Fruit fly (Drosophila melanogaster): Measurements from ENCODE around the gene sl.

sl gene

dm6 chrX:16319558-16319924 lies 30.6 kb upstream of the sl start:
- TF ChIP-seq gl (tag; optimal IDR thresholded peaks at IDR 0.05) (no peak), CG9948 (tag; optimal IDR thresholded peaks at IDR 0.05) (no peak), CG4496 (GFP tag; IDR thresholded peaks at IDR 0.05) (no peak), EcR (GFP tag; optimal IDR thresholded peaks at IDR 0.05) (no peak), fd96Ca (GFP tag; IDR thresholded peaks at IDR 0.05) (no peak), Snoo (tag; optimal IDR thresholded peaks at IDR 0.05) (no peak), Pif1B (GFP tag; optimal IDR thresholded peaks at IDR 0.05) (no peak), CG34367 (tag; optimal IDR thresholded peaks at IDR 0.05) (no peak), CG15710 (tag; optimal IDR thresholded peaks at IDR 0.05) (no peak), CG32121 (GFP tag; IDR thresholded peaks at IDR 0.05) (no peak), CG12605 (GFP tag; IDR thresholded peaks at IDR 0.05) (no peak), Ets98B (GFP tag; IDR thresholded peaks at IDR 0.05) (no peak), CG8301 (tag; optimal IDR thresholded peaks at IDR 0.05) (no peak)

DNA sequence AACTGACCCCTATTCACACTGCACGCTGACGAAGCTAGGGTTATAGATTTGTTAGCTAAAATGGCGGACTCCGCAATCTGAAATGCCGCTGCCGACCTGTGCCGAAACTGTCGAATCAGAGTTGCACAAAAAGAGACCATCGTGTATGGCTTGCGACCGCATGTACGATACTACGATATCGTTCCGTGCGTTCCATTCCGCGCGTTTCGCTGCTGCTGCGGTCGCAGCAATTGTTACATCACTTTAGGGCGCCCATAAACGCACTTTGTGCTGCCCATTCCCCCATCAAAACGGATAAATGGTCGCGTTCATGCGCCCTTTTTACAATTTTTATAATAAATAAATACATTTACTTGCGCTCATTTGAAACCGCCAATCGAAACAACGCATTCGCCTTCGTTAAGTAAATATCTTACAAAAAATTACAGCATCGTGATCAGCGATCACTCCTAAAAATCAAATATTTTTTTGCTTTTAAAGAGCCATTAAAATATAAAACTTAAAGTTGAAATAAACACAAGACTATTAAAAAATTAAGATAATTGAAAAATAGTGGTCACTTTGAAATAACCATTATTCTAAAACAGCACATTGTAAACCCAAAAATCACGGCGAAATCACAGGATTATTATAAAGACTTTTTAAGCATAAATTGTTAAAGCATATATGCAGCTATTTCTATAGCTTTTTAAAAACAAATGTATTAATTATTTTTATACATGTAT lies 29.8 kb upstream of the sl start, which contains the start of gene Cyp1:
TSS of gene Cyp1 (minus strand) at position 174 of the 725 bp plus-strand sequence.
- TF ChIP-seq CG32121 (GFP tag; IDR thresholded peaks at IDR 0.05) (no peak), CG12605 (GFP tag; IDR thresholded peaks at IDR 0.05) (peak; percentile 50), CG14655 (GFP tag; optimal IDR thresholded peaks at IDR 0.05) (no peak), CG4496 (GFP tag; IDR thresholded peaks at IDR 0.05) (peak; percentile 45; the same call in 1 of the 3 replicates), CG34367 (tag; optimal IDR thresholded peaks at IDR 0.05) (no peak), CG10348 (GFP tag; IDR thresholded peaks at IDR 0.05) (no peak), EcR (GFP tag; optimal IDR thresholded peaks at IDR 0.05) (peak; percentile 6), Snoo (tag; optimal IDR thresholded peaks at IDR 0.05) (peak; percentile 16), fd96Ca (GFP tag; IDR thresholded peaks at IDR 0.05) (peak; percentile 59; the same call in 2 of the 3 replicates), Ets98B (GFP tag; IDR thresholded peaks at IDR 0.05) (peak; percentile 42), Pif1B (GFP tag; optimal IDR thresholded peaks at IDR 0.05) (peak; percentile 44)

DNA sequence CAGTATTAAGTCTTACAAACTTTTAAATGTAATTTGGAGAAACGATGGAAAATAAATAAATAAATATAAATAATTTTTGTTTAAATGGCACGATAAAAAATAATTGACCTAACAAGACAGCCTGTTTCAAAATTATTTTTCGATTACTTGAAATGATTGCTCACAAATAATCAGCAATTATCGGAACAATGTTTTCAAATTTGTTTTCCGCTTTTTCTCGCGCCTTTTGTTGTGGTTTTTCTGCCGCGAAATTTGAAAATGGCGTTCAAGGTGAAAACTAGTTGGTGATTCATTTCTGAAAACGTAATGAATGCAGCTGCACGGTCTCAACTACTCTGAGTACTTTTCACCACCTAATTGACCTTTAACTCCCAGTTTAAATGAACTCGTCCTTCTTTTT lies 29.1 kb upstream of the sl start:
- TF ChIP-seq Snoo (tag; optimal IDR thresholded peaks at IDR 0.05) (no peak), CG34367 (tag; optimal IDR thresholded peaks at IDR 0.05) (no peak), CG32121 (GFP tag; IDR thresholded peaks at IDR 0.05) (no peak), CG13204 (GFP tag; optimal IDR thresholded peaks at IDR 0.05) (no peak), CG4496 (GFP tag; IDR thresholded peaks at IDR 0.05) (no peak), CG8159 (tag; optimal IDR thresholded peaks at IDR 0.05) (no peak), CG10348 (GFP tag; IDR thresholded peaks at IDR 0.05) (no peak), D1 (tag; optimal IDR thresholded peaks at IDR 0.05) (no peak), rn (GFP tag; IDR thresholded peaks at IDR 0.05) (no peak), CG14655 (GFP tag; optimal IDR thresholded peaks at IDR 0.05) (no peak), Pif1B (GFP tag; optimal IDR thresholded peaks at IDR 0.05) (no peak), CG9948 (tag; optimal IDR thresholded peaks at IDR 0.05) (no peak), gl (tag; optimal IDR thresholded peaks at IDR 0.05) (no peak), EcR (GFP tag; optimal IDR thresholded peaks at IDR 0.05) (no peak), CG12605 (GFP tag; IDR thresholded peaks at IDR 0.05) (no peak), CG17806 (tag; optimal IDR thresholded peaks at IDR 0.05) (no peak)

DNA sequence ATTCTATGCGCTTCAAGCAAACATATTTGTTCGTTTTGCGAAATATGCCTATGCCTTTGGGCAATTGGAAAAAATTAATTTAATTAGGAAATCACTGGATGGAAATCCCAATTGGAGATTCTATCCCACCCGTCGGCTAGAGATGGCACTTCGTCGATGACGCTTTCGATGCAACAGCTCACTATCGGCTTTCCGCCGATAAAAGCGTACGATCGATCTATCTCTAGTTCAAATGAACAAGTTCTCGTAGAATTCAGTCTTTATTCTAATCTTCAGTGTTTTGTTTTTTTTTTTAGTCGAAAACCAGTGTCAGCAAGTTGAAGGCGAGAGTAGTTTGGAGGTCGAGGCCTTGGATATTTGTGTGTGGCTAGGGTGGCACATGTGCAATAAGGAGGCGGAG lies 27.1 kb upstream of the sl start, which contains the start of the genes CG9917 and CG32579:
TSS of gene CG9917 (minus strand) at position 169 of the 400 bp plus-strand sequence.
TSS of gene CG32579 (plus strand) at position 224 of the 400 bp plus-strand sequence.
- no peak for TF ChIP-seq rn (GFP tag; IDR thresholded peaks at IDR 0.05)
- TF ChIP-seq CG14655 (GFP tag; optimal IDR thresholded peaks at IDR 0.05) = no peak
- TF ChIP-seq EcR (GFP tag; optimal IDR thresholded peaks at IDR 0.05) = no peak
- no peak for TF ChIP-seq CG8159 (tag; optimal IDR thresholded peaks at IDR 0.05)
- no peak for TF ChIP-seq fd96Ca (GFP tag; IDR thresholded peaks at IDR 0.05)
- TF ChIP-seq CG15710 (tag; optimal IDR thresholded peaks at IDR 0.05) = no peak
- TF ChIP-seq Ets98B (GFP tag; IDR thresholded peaks at IDR 0.05) = no peak
- TF ChIP-seq CG9948 (tag; optimal IDR thresholded peaks at IDR 0.05) = no peak
- no peak for TF ChIP-seq CG8301 (tag; optimal IDR thresholded peaks at IDR 0.05)
- no peak for TF ChIP-seq Snoo (tag; optimal IDR thresholded peaks at IDR 0.05)
- no peak for TF ChIP-seq CG32121 (GFP tag; IDR thresholded peaks at IDR 0.05)
- TF ChIP-seq CG34367 (tag; optimal IDR thresholded peaks at IDR 0.05) = no peak
- TF ChIP-seq Pif1B (GFP tag; optimal IDR thresholded peaks at IDR 0.05) = no peak
- TF ChIP-seq Pif1A (GFP tag; optimal IDR thresholded peaks at IDR 0.05) = no peak
- TF ChIP-seq CG17806 (tag; optimal IDR thresholded peaks at IDR 0.05) = no peak
- no peak for TF ChIP-seq CG12605 (GFP tag; IDR thresholded peaks at IDR 0.05)

- TF ChIP-seq fd96Ca (GFP tag; IDR thresholded peaks at IDR 0.05) = no peak
- no peak for TF ChIP-seq CG4496 (GFP tag; IDR thresholded peaks at IDR 0.05)
- TF ChIP-seq CG13204 (GFP tag; optimal IDR thresholded peaks at IDR 0.05) = no peak
- no peak for TF ChIP-seq Snoo (tag; optimal IDR thresholded peaks at IDR 0.05)
- TF ChIP-seq CG32121 (GFP tag; IDR thresholded peaks at IDR 0.05) = no peak
- TF ChIP-seq EcR (GFP tag; optimal IDR thresholded peaks at IDR 0.05) = no peak
- TF ChIP-seq CG34367 (tag; optimal IDR thresholded peaks at IDR 0.05) = no peak
- TF ChIP-seq D1 (tag; optimal IDR thresholded peaks at IDR 0.05) = no peak
- TF ChIP-seq Pif1A (GFP tag; optimal IDR thresholded peaks at IDR 0.05) = no peak
Observed at dm6 chrX:16323536-16323935, 26.6 kb upstream of the sl start.

DNA sequence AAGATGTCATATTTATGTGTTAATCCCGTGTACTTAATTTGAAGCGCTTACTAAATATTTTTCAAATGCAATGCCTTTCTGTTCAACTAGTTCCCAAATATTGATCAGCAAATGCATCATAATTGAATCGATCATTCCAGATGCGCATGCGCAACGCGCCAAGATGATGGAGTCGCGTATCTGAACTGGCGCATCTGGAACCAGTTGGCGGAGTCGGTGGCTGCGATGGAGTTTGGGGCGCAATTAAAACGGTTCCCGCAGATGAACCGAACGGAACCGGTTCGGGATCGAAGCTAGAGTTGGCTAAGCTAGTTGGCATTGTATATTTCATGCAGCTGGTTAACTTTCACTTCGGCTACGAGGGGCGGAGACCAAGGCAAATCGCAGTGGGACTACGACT lies 24.6 kb upstream of the sl start, which contains the start of gene CalpC:
TSS of gene CalpC (plus strand) at position 292 of the 400 bp plus-strand sequence.
- TF ChIP-seq Pif1B (GFP tag; optimal IDR thresholded peaks at IDR 0.05) = no peak
- no peak for TF ChIP-seq gl (tag; optimal IDR thresholded peaks at IDR 0.05)
- no peak for TF ChIP-seq rn (GFP tag; IDR thresholded peaks at IDR 0.05)
- no peak for TF ChIP-seq CG9948 (tag; optimal IDR thresholded peaks at IDR 0.05)
- TF ChIP-seq CG10348 (GFP tag; IDR thresholded peaks at IDR 0.05) = no peak
- TF ChIP-seq CG32121 (GFP tag; IDR thresholded peaks at IDR 0.05) = no peak
- no peak for TF ChIP-seq CG17806 (tag; optimal IDR thresholded peaks at IDR 0.05)
- no peak for TF ChIP-seq CG15710 (tag; optimal IDR thresholded peaks at IDR 0.05)
- TF ChIP-seq CG8159 (tag; optimal IDR thresholded peaks at IDR 0.05) = no peak
- no peak for TF ChIP-seq D1 (tag; optimal IDR thresholded peaks at IDR 0.05)
- no peak for TF ChIP-seq CG34367 (tag; optimal IDR thresholded peaks at IDR 0.05)
- no peak for TF ChIP-seq CG13204 (GFP tag; optimal IDR thresholded peaks at IDR 0.05)
- TF ChIP-seq Ets98B (GFP tag; IDR thresholded peaks at IDR 0.05) = no peak
- no peak for TF ChIP-seq CG4496 (GFP tag; IDR thresholded peaks at IDR 0.05)
- no peak for TF ChIP-seq Snoo (tag; optimal IDR thresholded peaks at IDR 0.05)
- TF ChIP-seq EcR (GFP tag; optimal IDR thresholded peaks at IDR 0.05) = no peak

Measured in whole organism, pupa.